Worm (Caenorhabditis elegans) whole organism, L1 larva: ENCODE measurements around the gene glt-5.

ENCODE experiments used
- C04F5.9 ChIP-seq: sonication (generic microtip); optimal IDR thresholded peaks from 2 replicates; lab custom pipeline; 2016; ENCODE audit warnings: missing genetic modification characterization, missing compliant biosample characterization
- C16A3.4 ChIP-seq: fragments of 150-350 bp; optimal IDR thresholded peaks from 2 replicates; lab custom pipeline; 2014; ENCODE audit warnings: missing biosample characterization, missing genetic modification characterization
- C34B4.2 ChIP-seq: sonication (generic microtip); optimal IDR thresholded peaks from 2 replicates; lab custom pipeline; 2017; ENCODE audit warnings: mild to moderate bottlenecking, missing genetic modification characterization, missing compliant biosample characterization
- alr-1 ChIP-seq: fragments of 200-800 bp; sonication (Bioruptor generic); optimal IDR thresholded peaks from 2 replicates; lab custom pipeline; 2018; ENCODE audit warnings: borderline replicate concordance, mild to moderate bottlenecking, missing genetic modification characterization, missing compliant biosample characterization
- ceh-63 ChIP-seq: fragments of 200-800 bp; sonication (Bioruptor generic); optimal IDR thresholded peaks from 2 replicates; lab custom pipeline; 2018; ENCODE audit warnings: mild to moderate bottlenecking, missing genetic modification characterization, missing compliant biosample characterization
- ceh-82 ChIP-seq, 3 experiments: fragments of 150-350 bp in 1 of 3; sonication (generic microtip) in 2 of 3; optimal IDR thresholded peaks; 2 replicates each; lab custom pipeline; 2014 to 2017; ENCODE audit warnings: missing biosample characterization in 3 of 3, missing genetic modification characterization in 3 of 3
- ceh-88 ChIP-seq: fragments of 200-800 bp; sonication (Bioruptor generic); IDR thresholded peaks from 2 replicates; pipeline ENCODE4 v1.3.6; 2022; ENCODE audit warnings: missing genetic modification characterization, missing compliant biosample characterization
- ces-1 ChIP-seq: fragments of 150-350 bp; optimal IDR thresholded peaks from 2 replicates; lab custom pipeline; 2014; ENCODE audit warnings: missing biosample characterization, missing genetic modification reagents, missing genetic modification characterization
- dsc-1 ChIP-seq: sonication (generic microtip); optimal IDR thresholded peaks from 2 replicates; lab custom pipeline; 2016; ENCODE audit warnings: mild to moderate bottlenecking, missing genetic modification characterization, missing compliant biosample characterization
- efl-1 ChIP-seq, 4 experiments: fragments of 150-350 bp; optimal IDR thresholded peaks in 3 of 4; peaks in 1 of 4; 1 replicate in 1 of 4; 2 replicates in 3 of 4; lab custom pipeline; 2014; ENCODE audit warnings: missing biosample characterization in 2 of 4, missing genetic modification characterization in 2 of 4, missing genetic modification reagents in 2 of 4
- efl-3 ChIP-seq: fragments of 200-800 bp; sonication (Bioruptor generic); optimal IDR thresholded peaks from 2 replicates; lab custom pipeline; 2018; ENCODE audit warnings: mild to moderate bottlenecking, missing genetic modification characterization, missing compliant biosample characterization
- egl-13 ChIP-seq: sonication (generic microtip); optimal IDR thresholded peaks from 2 replicates; lab custom pipeline; 2016; ENCODE audit warnings: missing genotype, missing genetic modification reagents, missing genetic modification characterization, missing compliant biosample characterization
- egl-27 ChIP-seq, 2 experiments: fragments of 150-350 bp in 1 of 2; sonication (generic microtip); optimal IDR thresholded peaks; 3 replicates each; lab custom pipeline; 2017 to 2018; ENCODE audit warnings: missing biosample characterization in 2 of 2, missing genetic modification characterization in 2 of 2, missing genetic modification reagents in 2 of 2
- elt-2 ChIP-seq: sonication (generic microtip); optimal IDR thresholded peaks from 2 replicates; lab custom pipeline; 2016; ENCODE audit warnings: missing genetic modification characterization, mild to moderate bottlenecking, inconsistent platforms, missing compliant biosample characterization, missing genetic modification reagents
- ets-5 ChIP-seq: fragments of 200-800 bp; sonication (Bioruptor generic); IDR thresholded peaks from 2 replicates; pipeline ENCODE4 v1.3.6; 2022; ENCODE audit warnings: missing genetic modification characterization, missing compliant biosample characterization
- fkh-10 ChIP-seq: sonication (generic microtip); optimal IDR thresholded peaks from 2 replicates; lab custom pipeline; 2017; ENCODE audit warnings: missing biosample characterization, missing genetic modification reagents, missing genetic modification characterization
- grh-1 ChIP-seq: fragments of 200-800 bp; sonication (Bioruptor generic); IDR thresholded peaks from 2 replicates; pipeline ENCODE4 v1.3.6; 2022; ENCODE audit warnings: missing genetic modification reagents, missing genetic modification characterization, missing compliant biosample characterization
- hlh-17 ChIP-seq: fragments of 200-800 bp; sonication (Bioruptor generic); optimal IDR thresholded peaks from 2 replicates; lab custom pipeline; 2018; ENCODE audit warnings: missing genetic modification characterization, mild to moderate bottlenecking, missing compliant biosample characterization, moderate library complexity, borderline replicate concordance
- hpl-2 ChIP-seq: fragments of 150-350 bp; optimal IDR thresholded peaks from 2 replicates; lab custom pipeline; 2014; ENCODE audit warnings: missing biosample characterization, missing genetic modification reagents, missing genetic modification characterization
- lin-14 ChIP-seq: fragments of 200-800 bp; sonication (Bioruptor generic); optimal IDR thresholded peaks from 2 replicates; lab custom pipeline; 2018; ENCODE audit warnings: mild to moderate bottlenecking, missing genetic modification characterization, moderate library complexity, missing compliant biosample characterization
- lir-3 ChIP-seq: sonication (generic microtip); optimal IDR thresholded peaks from 2 replicates; lab custom pipeline; 2016; ENCODE audit warnings: mild to moderate bottlenecking, missing genetic modification characterization, moderate library complexity, missing compliant biosample characterization; ENCODE audit not compliant: poor library complexity
- nhr-20 ChIP-seq: sonication (generic microtip); optimal IDR thresholded peaks from 2 replicates; lab custom pipeline; 2016; ENCODE audit warnings: mild to moderate bottlenecking, missing genetic modification characterization, missing compliant biosample characterization
- nhr-237 ChIP-seq: fragments of 150-350 bp; optimal IDR thresholded peaks from 2 replicates; lab custom pipeline; 2014; ENCODE audit warnings: missing biosample characterization, missing genetic modification characterization
- nhr-28 ChIP-seq: fragments of 150-350 bp; optimal IDR thresholded peaks from 2 replicates; lab custom pipeline; 2014; ENCODE audit warnings: missing biosample characterization, missing genetic modification characterization
- nhr-76 ChIP-seq: sonication (generic microtip); optimal IDR thresholded peaks from 2 replicates; lab custom pipeline; 2017; ENCODE audit warnings: missing biosample characterization, missing genetic modification characterization
- nhr-90 ChIP-seq: sonication (generic microtip); optimal IDR thresholded peaks from 2 replicates; lab custom pipeline; 2016; ENCODE audit warnings: mild to moderate bottlenecking, missing genetic modification characterization, missing compliant biosample characterization; ENCODE audit not compliant: poor library complexity
- rnt-1 ChIP-seq: sonication (generic microtip); optimal IDR thresholded peaks from 2 replicates; lab custom pipeline; 2016; ENCODE audit warnings: mild to moderate bottlenecking, missing genetic modification characterization, moderate library complexity, missing compliant biosample characterization
- snpc-4 ChIP-seq: fragments of 150-350 bp; optimal IDR thresholded peaks from 2 replicates; lab custom pipeline; 2014; ENCODE audit warnings: missing biosample characterization, missing genetic modification characterization
- tbx-2 ChIP-seq: sonication (generic microtip); optimal IDR thresholded peaks from 2 replicates; lab custom pipeline; 2016; ENCODE audit warnings: missing genetic modification characterization, missing compliant biosample characterization
- unc-86 ChIP-seq: sonication (generic microtip); optimal IDR thresholded peaks from 2 replicates; lab custom pipeline; 2016; ENCODE audit warnings: missing genetic modification characterization, missing compliant biosample characterization
- zip-4 ChIP-seq: fragments of 200-800 bp; sonication (Bioruptor generic); optimal IDR thresholded peaks from 2 replicates; lab custom pipeline; 2018; ENCODE audit warnings: mild to moderate bottlenecking, missing genetic modification characterization, moderate library complexity, missing compliant biosample characterization

Gene glt-5

DNA sequence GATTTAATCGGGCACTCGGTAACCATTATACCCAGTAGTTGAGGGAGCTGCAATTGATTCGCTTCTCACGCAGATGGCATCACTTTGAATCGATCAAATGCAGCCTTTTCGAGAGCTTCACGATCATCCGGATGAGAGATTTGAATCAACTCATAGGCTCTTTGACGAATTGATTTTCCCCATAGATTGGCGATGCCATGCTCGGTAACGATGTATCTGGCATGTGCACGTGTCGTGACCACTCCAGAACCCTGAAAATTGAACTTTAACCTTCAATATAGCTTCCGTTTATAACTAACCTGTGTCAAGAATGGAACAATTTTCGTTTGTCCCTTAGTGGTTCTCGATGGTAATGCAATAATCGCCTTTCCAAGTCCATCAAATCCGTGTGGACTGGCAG, 24.5 kb downstream of the glt-5 start:
- no peak for TF ChIP-seq ceh-63
- TF ChIP-seq ceh-82 (tag; optimal IDR thresholded peaks at IDR 0.05; lab: Kevin White, UChicago), result no peak
- no peak for TF ChIP-seq ces-1
- TF ChIP-seq egl-27 (tag; optimal IDR thresholded peaks at IDR 0.05; lab: Kevin White, UChicago), result no peak
- no peak for TF ChIP-seq nhr-20 (tag; lab: Kevin White, UChicago)
- TF ChIP-seq egl-13 (tag; lab: Kevin White, UChicago), result no peak
- no peak for TF ChIP-seq efl-3 (GFP tag; lab: Kevin White, UChicago)
- no peak for TF ChIP-seq ets-5 (GFP tag; lab: Robert Waterston, UW)
- TF ChIP-seq efl-1 (optimal IDR thresholded peaks at IDR 0.05; lab: Kevin White, UChicago), result no peak
- TF ChIP-seq efl-1 (GFP tag; optimal IDR thresholded peaks at IDR 0.05 in 1 of 2; lab: Kevin White, UChicago), result no peak
- no peak for TF ChIP-seq ceh-88 (GFP tag; lab: Robert Waterston, UW)

DNA sequence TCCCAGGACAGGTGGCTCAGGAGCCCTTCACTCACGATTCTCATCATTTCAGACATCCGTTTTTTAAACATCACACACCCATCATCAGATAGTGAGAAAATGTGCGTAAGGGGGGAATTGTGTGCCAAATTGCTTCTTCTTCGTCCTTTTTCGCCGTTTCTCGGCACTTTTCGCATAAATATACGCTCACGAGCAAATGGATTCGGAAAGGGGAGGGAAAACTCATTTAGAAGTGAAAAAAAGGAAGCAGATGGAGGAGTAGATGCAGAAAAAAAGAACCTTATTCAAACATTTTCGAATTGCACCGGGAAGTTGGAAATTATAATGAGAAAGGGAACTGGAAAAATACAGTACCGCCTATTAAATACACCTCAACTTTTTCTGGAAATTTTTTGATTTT, 26.6 kb downstream of the glt-5 start:
- TF ChIP-seq fkh-10 (GFP tag; lab: Kevin White, UChicago) (peak; percentile 76), lin-14 (GFP tag; lab: Kevin White, UChicago) (peak; percentile 56), nhr-76 (tag; lab: Kevin White, UChicago) (no peak)
- TF ChIP-seq, all 84 proteins: peak for 2

DNA sequence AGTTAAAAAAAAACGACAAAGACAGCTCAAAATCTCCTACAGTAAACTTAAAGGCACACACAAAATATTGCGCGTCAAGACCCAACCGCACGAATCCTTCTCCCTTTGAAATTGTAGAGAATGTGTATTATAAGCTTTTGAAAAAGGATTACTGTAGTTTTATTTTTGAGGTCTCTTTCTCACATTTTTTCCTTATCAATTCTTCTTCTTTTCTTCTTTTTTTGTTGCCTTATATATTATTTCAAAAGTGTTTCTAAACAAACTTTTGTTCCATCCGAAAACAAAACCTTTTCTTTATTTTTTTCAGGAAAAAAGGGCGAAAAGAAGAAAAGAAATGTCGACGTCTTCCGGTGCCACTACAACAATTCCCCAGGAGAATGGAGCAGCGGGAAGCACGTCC, 28.2 kb downstream of the glt-5 start, which contains the start of gene ZK1320.13:
TSS of gene ZK1320.13 (plus strand) at position 301 of the 400 bp plus-strand sequence.
- TF ChIP-seq C04F5.9, result no peak
- peak; percentile 28 for TF ChIP-seq lin-14 (GFP tag; lab: Kevin White, UChicago)
- no peak for TF ChIP-seq rnt-1 (tag; lab: Kevin White, UChicago)
- TF ChIP-seq egl-27 (tag; optimal IDR thresholded peaks at IDR 0.05; lab: Kevin White, UChicago), result no peak
- TF ChIP-seq alr-1 (tag; lab: Kevin White, UChicago), result no peak
- no peak for TF ChIP-seq unc-86 (tag; lab: Kevin White, UChicago)

DNA sequence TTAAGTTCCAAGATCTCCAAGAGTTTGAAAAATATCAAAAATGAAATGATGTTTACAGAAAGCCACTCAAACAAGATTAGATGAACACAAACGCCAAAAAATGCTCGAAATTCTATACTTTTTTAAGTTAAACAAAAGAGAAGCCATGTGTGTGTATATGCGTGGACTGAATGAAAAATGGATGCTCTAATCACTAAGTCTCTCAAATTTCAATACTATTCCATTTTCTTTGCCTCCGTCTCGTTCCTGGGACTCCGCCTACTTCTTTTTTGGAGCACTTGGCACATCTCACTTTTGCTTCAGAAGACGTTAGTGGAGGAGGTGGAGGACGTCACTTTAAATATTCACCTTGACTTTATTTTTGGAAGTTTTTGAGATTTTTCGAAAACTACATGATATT, 28.8 kb downstream of the glt-5 start:
- TF ChIP-seq C16A3.4 (tag; lab: Kevin White, UChicago) (no peak), fkh-10 (GFP tag; lab: Kevin White, UChicago) (no peak), zip-4 (no peak), lin-14 (GFP tag; lab: Kevin White, UChicago) (peak; percentile 26), hpl-2 (GFP tag; lab: Kevin White, UChicago) (no peak), nhr-237 (tag; lab: Kevin White, UChicago) (no peak)

DNA sequence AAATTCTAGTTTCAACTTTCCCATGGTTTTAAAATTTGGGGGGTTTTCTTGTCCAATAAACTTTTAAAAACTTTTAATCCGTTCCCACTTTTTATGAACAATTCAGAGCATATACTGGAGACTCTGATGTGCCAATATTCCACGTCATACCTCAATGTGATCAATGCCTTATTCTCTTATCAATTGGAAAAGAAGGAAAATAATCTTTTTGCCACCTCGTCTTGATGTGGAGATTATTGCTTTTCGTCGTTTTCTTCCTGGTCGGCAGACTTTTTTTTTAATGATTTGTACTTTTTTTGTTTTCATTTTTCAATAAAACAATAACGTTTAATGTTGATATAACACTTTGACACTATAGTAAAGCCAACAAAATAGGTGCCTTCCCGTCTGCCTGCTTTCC, 31.2 kb downstream of the glt-5 start:
- peak; percentile 14 for TF ChIP-seq dsc-1 (tag; lab: Kevin White, UChicago)
- TF ChIP-seq nhr-90 (tag; lab: Kevin White, UChicago), result no peak
- no peak for TF ChIP-seq nhr-237 (tag; lab: Kevin White, UChicago)
- no peak for TF ChIP-seq C16A3.4 (tag; lab: Kevin White, UChicago)
- peak; percentile 17 for TF ChIP-seq elt-2 (tag; lab: Kevin White, UChicago)
- TF ChIP-seq grh-1, result no peak
- no peak for TF ChIP-seq lir-3 (tag; lab: Kevin White, UChicago)
- TF ChIP-seq, all 84 proteins: peak for 2

DNA sequence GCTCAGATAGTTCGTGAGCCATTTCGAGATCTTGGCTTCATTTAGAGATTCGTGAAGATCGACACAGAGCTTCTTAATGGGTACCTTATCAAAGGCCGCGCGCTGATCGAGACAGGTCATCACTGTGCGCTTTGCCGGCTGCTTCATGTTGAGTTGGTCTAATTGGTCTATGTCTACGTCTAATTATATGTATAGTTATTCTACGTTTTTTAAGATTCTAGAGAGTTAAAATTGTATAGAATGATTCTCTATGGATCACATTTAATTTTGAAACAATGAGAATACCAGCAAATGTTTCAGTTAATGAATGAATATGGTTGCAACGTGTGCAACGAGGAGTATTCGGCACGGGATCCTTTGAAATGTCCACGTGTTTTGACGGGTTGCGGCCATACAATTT, 34.0 kb downstream of the glt-5 start, which contains the start of gene arc-1:
TSS of gene arc-1 (plus strand) at position 301 of the 400 bp plus-strand sequence.
- TF ChIP-seq nhr-28 (tag; lab: Kevin White, UChicago) (no peak), C34B4.2 (tag; lab: Kevin White, UChicago) (no peak), hlh-17 (no peak), C04F5.9 (no peak), snpc-4 (tag; lab: Kevin White, UChicago) (no peak), ets-5 (GFP tag; lab: Robert Waterston, UW) (no peak), tbx-2 (no peak)
